Worm (Caenorhabditis elegans) whole organism, L3 larva: ENCODE results near the gene arl-6.

Experiments
- R02D3.7 ChIP-seq: fragments of 150-350 bp; optimal IDR thresholded peaks from 2 replicates; lab custom pipeline; 2014; ENCODE audit warnings: missing biosample characterization, missing genetic modification characterization
- aly-2 ChIP-seq: fragments of 150-350 bp; optimal IDR thresholded peaks from 2 replicates; lab custom pipeline; 2014; ENCODE audit warnings: missing biosample characterization, missing genetic modification characterization
- ceh-16 ChIP-seq: sonication (generic microtip); optimal IDR thresholded peaks from 2 replicates; lab custom pipeline; 2017; ENCODE audit warnings: missing biosample characterization, missing genetic modification characterization
- ceh-28 ChIP-seq: fragments of 150-350 bp; optimal IDR thresholded peaks from 2 replicates; lab custom pipeline; 2014; ENCODE audit warnings: missing biosample characterization, missing genetic modification reagents, missing genetic modification characterization
- ceh-9 ChIP-seq: sonication (generic microtip); optimal IDR thresholded peaks from 2 replicates; lab custom pipeline; 2018; ENCODE audit warnings: missing biosample characterization, missing genetic modification characterization
- daf-12 ChIP-seq: fragments of 150-350 bp; optimal IDR thresholded peaks from 2 replicates; lab custom pipeline; 2014; ENCODE audit warnings: missing biosample characterization, missing genetic modification reagents, missing genetic modification characterization
- egl-5 ChIP-seq: fragments of 150-350 bp; optimal IDR thresholded peaks from 2 replicates; lab custom pipeline; 2017; ENCODE audit warnings: missing biosample characterization, missing genetic modification reagents, missing genetic modification characterization, inconsistent platforms
- elt-1 ChIP-seq: fragments of 150-350 bp; optimal IDR thresholded peaks from 2 replicates; lab custom pipeline; 2014; ENCODE audit warnings: missing biosample characterization, missing genetic modification characterization
- elt-2 ChIP-seq: sonication (generic microtip); optimal IDR thresholded peaks from 2 replicates; lab custom pipeline; 2016; ENCODE audit warnings: missing genetic modification reagents, mild to moderate bottlenecking, missing genetic modification characterization, missing compliant biosample characterization
- elt-3 ChIP-seq, 3 experiments: fragments of 150-350 bp in 1 of 3; sonication (generic microtip) in 2 of 3; optimal IDR thresholded peaks; 2 replicates in 2 of 3; 4 replicates in 1 of 3; lab custom pipeline; 2014 to 2017; ENCODE audit warnings: missing biosample characterization in 3 of 3, missing genetic modification characterization in 3 of 3
- eor-1 ChIP-seq, 2 experiments: fragments of 150-350 bp; optimal IDR thresholded peaks; 2 replicates each; lab custom pipeline; 2014 to 2018; ENCODE audit warnings: missing biosample characterization in 2 of 2, missing genetic modification characterization in 2 of 2
- fkh-10 ChIP-seq: sonication (generic microtip); optimal IDR thresholded peaks from 2 replicates; lab custom pipeline; 2017; ENCODE audit warnings: missing biosample characterization, missing genetic modification reagents, missing genetic modification characterization
- fos-1 ChIP-seq: fragments of 150-350 bp; optimal IDR thresholded peaks from 2 replicates; lab custom pipeline; 2014; ENCODE audit warnings: missing biosample characterization, missing genetic modification characterization
- hmg-11 ChIP-seq: sonication (generic microtip); optimal IDR thresholded peaks from 2 replicates; lab custom pipeline; 2016; ENCODE audit warnings: missing genetic modification characterization, missing compliant biosample characterization
- jun-1 ChIP-seq: fragments of 150-350 bp; optimal IDR thresholded peaks from 2 replicates; lab custom pipeline; 2014; ENCODE audit warnings: missing biosample characterization, missing genetic modification reagents, missing genetic modification characterization
- lin-15B ChIP-seq: fragments of 150-350 bp; optimal IDR thresholded peaks from 2 replicates; lab custom pipeline; 2014; ENCODE audit warnings: missing biosample characterization, missing genetic modification characterization
- lin-39 ChIP-seq: fragments of 150-350 bp; optimal IDR thresholded peaks from 2 replicates; lab custom pipeline; 2018; ENCODE audit warnings: missing biosample characterization, missing genetic modification reagents, missing genetic modification characterization
- lsy-12 ChIP-seq: sonication (generic microtip); optimal IDR thresholded peaks from 2 replicates; lab custom pipeline; 2016; ENCODE audit warnings: mild to moderate bottlenecking, missing genetic modification characterization, missing compliant biosample characterization
- mdl-1 ChIP-seq: fragments of 150-350 bp; optimal IDR thresholded peaks from 2 replicates; lab custom pipeline; 2014; ENCODE audit warnings: missing biosample characterization, missing genetic modification characterization
- mml-1 ChIP-seq: fragments of 150-350 bp; sonication (generic microtip); optimal IDR thresholded peaks from 3 replicates; lab custom pipeline; 2014; ENCODE audit warnings: missing biosample characterization, missing genetic modification characterization
- nfya-1 ChIP-seq: sonication (generic microtip); optimal IDR thresholded peaks from 2 replicates; lab custom pipeline; 2017; ENCODE audit warnings: missing genetic modification characterization, mild to moderate bottlenecking, missing compliant biosample characterization, antibody characterized with exemption, moderate library complexity; ENCODE audit not compliant: insufficient read depth
- nhr-12 ChIP-seq: fragments of 150-350 bp; optimal IDR thresholded peaks from 2 replicates; lab custom pipeline; 2014; ENCODE audit warnings: missing biosample characterization, missing genetic modification characterization
- nhr-23 ChIP-seq: fragments of 150-350 bp; optimal IDR thresholded peaks from 2 replicates; lab custom pipeline; 2014; ENCODE audit warnings: missing biosample characterization, missing genetic modification reagents, missing genetic modification characterization
- nhr-237 ChIP-seq: fragments of 150-350 bp; optimal IDR thresholded peaks from 2 replicates; lab custom pipeline; 2014; ENCODE audit warnings: missing biosample characterization, missing genetic modification characterization
- nhr-25 ChIP-seq: sonication (generic microtip); optimal IDR thresholded peaks from 2 replicates; lab custom pipeline; 2017; ENCODE audit warnings: missing biosample characterization, missing genetic modification characterization
- nhr-28 ChIP-seq: fragments of 150-350 bp; optimal IDR thresholded peaks from 2 replicates; lab custom pipeline; 2014; ENCODE audit warnings: missing biosample characterization, missing genetic modification characterization
- nhr-77 ChIP-seq: fragments of 150-350 bp; optimal IDR thresholded peaks from 2 replicates; lab custom pipeline; 2014; ENCODE audit warnings: missing biosample characterization, missing genetic modification characterization
- pqm-1 ChIP-seq: fragments of 150-350 bp; optimal IDR thresholded peaks from 2 replicates; lab custom pipeline; 2017; ENCODE audit warnings: missing biosample characterization, missing genetic modification characterization, inconsistent platforms
- sea-2 ChIP-seq: fragments of 150-350 bp; sonication (generic microtip); optimal IDR thresholded peaks from 4 replicates; lab custom pipeline; 2014; ENCODE audit warnings: missing biosample characterization, missing genetic modification reagents, missing genetic modification characterization
- snpc-4 ChIP-seq: fragments of 150-350 bp; optimal IDR thresholded peaks from 2 replicates; lab custom pipeline; 2014; ENCODE audit warnings: missing biosample characterization, missing genetic modification characterization
- tbx-2 ChIP-seq: sonication (generic microtip); optimal IDR thresholded peaks from 2 replicates; lab custom pipeline; 2016; ENCODE audit warnings: mild to moderate bottlenecking, missing genetic modification characterization, missing compliant biosample characterization
- unc-39 ChIP-seq: sonication (generic microtip); optimal IDR thresholded peaks from 4 replicates; lab custom pipeline; 2017; ENCODE audit warnings: missing biosample characterization, missing genetic modification characterization
- unc-62 ChIP-seq: fragments of 150-350 bp; sonication (generic microtip); optimal IDR thresholded peaks from 4 replicates; lab custom pipeline; 2014; ENCODE audit warnings: missing biosample characterization, missing genetic modification reagents, missing genetic modification characterization
- ztf-11 ChIP-seq: fragments of 150-350 bp; optimal IDR thresholded peaks from 2 replicates; lab custom pipeline; 2014; ENCODE audit warnings: missing biosample characterization, missing genetic modification characterization
- ztf-4 ChIP-seq: fragments of 150-350 bp; optimal IDR thresholded peaks from 2 replicates; lab custom pipeline; 2014; ENCODE audit warnings: missing biosample characterization, missing genetic modification characterization

Gene arl-6

ce11 chrIII:4819843-4820242 is 5.2 kb upstream of the arl-6 start, which contains the start of gene F26A1.7:
TSS of gene F26A1.7 (minus strand) at chrIII:4819943.
- TF ChIP-seq hmg-11 (tag; lab: Kevin White, UChicago) (no peak), unc-39 (tag; lab: Kevin White, UChicago) (no peak), fos-1 (no peak), jun-1 (tag; lab: Kevin White, UChicago) (no peak), unc-62 (GFP tag; lab: Kevin White, UChicago) (no peak), nhr-77 (no peak), lin-15B (tag; lab: Kevin White, UChicago) (no peak), aly-2 (no peak), tbx-2 (tag; lab: Kevin White, UChicago) (no peak), ztf-11 (tag; lab: Kevin White, UChicago) (no peak), daf-12 (no peak), mdl-1 (tag; lab: Kevin White, UChicago) (no peak), elt-3 (tag; optimal IDR thresholded peaks at IDR 0.05; lab: Kevin White, UChicago) (no peak), nfya-1 (tag; lab: Kevin White, UChicago) (no peak), ztf-4 (tag; lab: Kevin White, UChicago) (no peak), eor-1 (tag; optimal IDR thresholded peaks at IDR 0.05; lab: Kevin White, UChicago) (no peak), fkh-10 (GFP tag; lab: Kevin White, UChicago) (no peak), pqm-1 (tag; lab: Kevin White, UChicago) (no peak), ceh-9 (tag; lab: Kevin White, UChicago) (no peak)

- TF ChIP-seq egl-5 (tag; lab: Kevin White, UChicago) (no peak), sea-2 (no peak), fkh-10 (GFP tag; lab: Kevin White, UChicago) (no peak), ceh-28 (no peak), aly-2 (no peak), nfya-1 (tag; lab: Kevin White, UChicago) (no peak), snpc-4 (tag; lab: Kevin White, UChicago) (no peak), elt-1 (tag; lab: Kevin White, UChicago) (no peak), nhr-237 (no peak), lsy-12 (tag; lab: Kevin White, UChicago) (no peak), ceh-9 (tag; lab: Kevin White, UChicago) (no peak), jun-1 (tag; lab: Kevin White, UChicago) (no peak), ceh-16 (tag; lab: Kevin White, UChicago) (no peak)
Observed at ce11 chrIII:4817240-4817639, 2.6 kb upstream of the arl-6 start, which contains the start of gene F26A1.4. TSS of gene F26A1.4 (plus strand) at chrIII:4817540.

ce11 chrIII:4811195-4811594 is 3.4 kb downstream of the arl-6 start, which contains the start of gene C38D4.7:
TSS of gene C38D4.7 (minus strand) at chrIII:4811295.
- no peak for TF ChIP-seq nfya-1 (tag; lab: Kevin White, UChicago)
- TF ChIP-seq ceh-28, result no peak
- no peak for TF ChIP-seq mdl-1 (tag; lab: Kevin White, UChicago)
- no peak for TF ChIP-seq nhr-28
- no peak for TF ChIP-seq eor-1 (tag; optimal IDR thresholded peaks at IDR 0.05; lab: Kevin White, UChicago)
- no peak for TF ChIP-seq R02D3.7
- no peak for TF ChIP-seq tbx-2 (tag; lab: Kevin White, UChicago)
- no peak for TF ChIP-seq elt-2 (tag; lab: Kevin White, UChicago)
- TF ChIP-seq hmg-11 (tag; lab: Kevin White, UChicago), result no peak
- no peak for TF ChIP-seq nhr-23 (tag; lab: Kevin White, UChicago)
- no peak for TF ChIP-seq egl-5 (tag; lab: Kevin White, UChicago)
- no peak for TF ChIP-seq elt-3 (tag; optimal IDR thresholded peaks at IDR 0.05; lab: Kevin White, UChicago)
- no peak for TF ChIP-seq daf-12
- TF ChIP-seq mml-1 (tag; lab: Kevin White, UChicago), result no peak
- no peak for TF ChIP-seq lin-39 (tag; lab: Kevin White, UChicago)
- no peak for TF ChIP-seq nhr-25
- TF ChIP-seq, all 47 proteins: peak for 0

ce11 chrIII:4809526-4810153 is 5.0 kb downstream of the arl-6 start, which contains the start of gene pal-1:
TSS of gene pal-1 (minus strand) at chrIII:4809576.
- TF ChIP-seq nhr-12 (tag; lab: Kevin White, UChicago), result no peak
- TF ChIP-seq daf-12, result no peak
- no peak for TF ChIP-seq ztf-4 (tag; lab: Kevin White, UChicago)
- no peak for TF ChIP-seq ceh-28
- no peak for TF ChIP-seq nfya-1 (tag; lab: Kevin White, UChicago)
